Worm (Caenorhabditis elegans) whole organism, young adult: Measurements from ENCODE around the gene C18G1.9.

Experiments
- B0019.2 ChIP-seq: fragments of 200-800 bp; sonication (Bioruptor generic); conservative IDR thresholded peaks from 2 replicates; pipeline ENCODE4 v1.3.6; 2022; ENCODE audit warnings: missing genetic modification reagents, missing genetic modification characterization, missing compliant biosample characterization
- B0336.3 ChIP-seq: fragments of 200-800 bp; sonication (Bioruptor generic); IDR thresholded peaks from 2 replicates; pipeline ENCODE4 v1.3.6; 2022; ENCODE audit warnings: missing genetic modification characterization, missing compliant biosample characterization
- F57A8.1 ChIP-seq: fragments of 200-800 bp; sonication (Bioruptor generic); optimal IDR thresholded peaks from 2 replicates; lab custom pipeline; 2018; ENCODE audit warnings: mild to moderate bottlenecking, missing genetic modification characterization, moderate library complexity, missing compliant biosample characterization
- F57C9.4 ChIP-seq: sonication (generic microtip); optimal IDR thresholded peaks from 2 replicates; lab custom pipeline; 2017; ENCODE audit warnings: mild to moderate bottlenecking, missing genetic modification characterization, missing compliant biosample characterization
- K11D2.4 ChIP-seq: fragments of 200-800 bp; sonication (Bioruptor generic); IDR thresholded peaks from 2 replicates; pipeline ENCODE4 v1.3.6; 2022; ENCODE audit warnings: missing genetic modification reagents, missing genetic modification characterization, missing compliant biosample characterization
- K12H6.12 ChIP-seq: fragments of 200-800 bp; sonication (Bioruptor generic); optimal IDR thresholded peaks from 2 replicates; lab custom pipeline; 2018; ENCODE audit warnings: mild to moderate bottlenecking, missing genetic modification characterization, missing compliant biosample characterization
- Y53G8AR.9 ChIP-seq: fragments of 200-800 bp; sonication (Bioruptor generic); conservative IDR thresholded peaks from 2 replicates; pipeline ENCODE4 v1.3.6; 2022; ENCODE audit warnings: missing genetic modification reagents, missing genetic modification characterization, missing compliant biosample characterization
- Y67H2A.10 ChIP-seq: fragments of 200-800 bp; sonication (Bioruptor generic); conservative IDR thresholded peaks from 2 replicates; pipeline ENCODE4 v1.3.6; 2022; ENCODE audit warnings: missing genetic modification reagents, missing genetic modification characterization, missing compliant biosample characterization
- Y79H2A.3 ChIP-seq: fragments of 200-800 bp; sonication (Bioruptor generic); conservative IDR thresholded peaks from 2 replicates; pipeline ENCODE4 v1.3.6; 2022; ENCODE audit warnings: missing genetic modification reagents, missing genetic modification characterization, missing compliant biosample characterization
- attf-3 ChIP-seq: fragments of 200-800 bp; sonication (Bioruptor generic); conservative IDR thresholded peaks from 2 replicates; pipeline ENCODE4 v1.3.6; 2022; ENCODE audit warnings: missing genetic modification reagents, missing genetic modification characterization, missing compliant biosample characterization
- cebp-1 ChIP-seq, 2 experiments: fragments of 200-800 bp in 1 of 2; sonication (Bioruptor generic) in 1 of 2; sonication (generic microtip) in 1 of 2; IDR thresholded peaks in 1 of 2; optimal IDR thresholded peaks in 1 of 2; 2 replicates each; pipeline versions ENCODE4 v1.3.6 to Lab custom; 2017 to 2022; ENCODE audit warnings: missing compliant biosample characterization in 2 of 2, missing genetic modification characterization in 2 of 2, mild to moderate bottlenecking in 1 of 2, missing genetic modification reagents in 1 of 2, moderate library complexity in 1 of 2
- ceh-40 ChIP-seq: fragments of 200-800 bp; sonication (Bioruptor generic); IDR thresholded peaks from 2 replicates; pipeline ENCODE4 v1.3.6; 2022; ENCODE audit warnings: missing genetic modification characterization, missing compliant biosample characterization
- ceh-79 ChIP-seq: sonication (generic microtip); optimal IDR thresholded peaks from 2 replicates; lab custom pipeline; 2017; ENCODE audit warnings: mild to moderate bottlenecking, missing genetic modification characterization, missing compliant biosample characterization
- dpff-1 ChIP-seq: sonication (generic microtip); optimal IDR thresholded peaks from 2 replicates; lab custom pipeline; 2017; ENCODE audit warnings: mild to moderate bottlenecking, missing genetic modification characterization, missing compliant biosample characterization
- dpl-1 ChIP-seq: fragments of 150-350 bp; optimal IDR thresholded peaks from 2 replicates; lab custom pipeline; 2014; ENCODE audit warnings: missing biosample characterization, missing genetic modification reagents, missing genetic modification characterization
- efl-1 ChIP-seq: fragments of 150-350 bp; optimal IDR thresholded peaks from 2 replicates; lab custom pipeline; 2014; ENCODE audit warnings: missing biosample characterization, missing genetic modification reagents, missing genetic modification characterization
- egl-18 ChIP-seq: fragments of 200-800 bp; sonication (Bioruptor generic); IDR thresholded peaks from 2 replicates; pipeline ENCODE4 v1.3.6; 2022; ENCODE audit warnings: missing genetic modification reagents, missing genetic modification characterization, missing compliant biosample characterization
- him-1 ChIP-seq: sonication (generic microtip); optimal IDR thresholded peaks from 2 replicates; lab custom pipeline; 2016; ENCODE audit warnings: missing genotype, missing genetic modification reagents, missing genetic modification characterization, missing compliant biosample characterization
- hmg-1.2 ChIP-seq: fragments of 200-800 bp; sonication (Bioruptor generic); IDR thresholded peaks from 2 replicates; pipeline ENCODE4 v1.3.6; 2022; ENCODE audit warnings: missing genetic modification reagents, missing genetic modification characterization, missing compliant biosample characterization
- hsf-1 ChIP-seq: fragments of 200-800 bp; sonication (Bioruptor generic); IDR thresholded peaks from 2 replicates; pipeline ENCODE4 v1.3.6; 2022; ENCODE audit warnings: missing genetic modification reagents, missing genetic modification characterization, missing compliant biosample characterization
- let-526 ChIP-seq: fragments of 200-800 bp; sonication (Bioruptor generic); IDR thresholded peaks from 2 replicates; pipeline ENCODE4 v1.3.6; 2022; ENCODE audit warnings: missing genetic modification reagents, missing genetic modification characterization, missing compliant biosample characterization
- lin-26 ChIP-seq: fragments of 200-800 bp; sonication (Bioruptor generic); IDR thresholded peaks from 2 replicates; pipeline ENCODE4 v1.3.6; 2022; ENCODE audit warnings: missing genetic modification reagents, missing genetic modification characterization, missing compliant biosample characterization
- madf-8 ChIP-seq: fragments of 200-800 bp; sonication (Bioruptor generic); conservative IDR thresholded peaks from 2 replicates; pipeline ENCODE4 v1.3.6; 2022; ENCODE audit warnings: missing genetic modification reagents, missing genetic modification characterization, missing compliant biosample characterization
- mcd-1 ChIP-seq: fragments of 200-800 bp; sonication (Bioruptor generic); IDR thresholded peaks from 2 replicates; pipeline ENCODE4 v1.3.6; 2022; ENCODE audit warnings: missing genetic modification reagents, missing genetic modification characterization, missing compliant biosample characterization
- mel-28 ChIP-seq: sonication (generic microtip); optimal IDR thresholded peaks from 2 replicates; lab custom pipeline; 2016; ENCODE audit warnings: borderline replicate concordance, mild to moderate bottlenecking, missing genetic modification characterization, missing compliant biosample characterization
- nhr-90 ChIP-seq: sonication (generic microtip); optimal IDR thresholded peaks from 2 replicates; lab custom pipeline; 2016; ENCODE audit warnings: missing genotype, mild to moderate bottlenecking, missing genetic modification characterization, missing compliant biosample characterization
- pha-4 ChIP-seq: fragments of 150-350 bp; sonication (generic microtip); optimal IDR thresholded peaks from 2 replicates; lab custom pipeline; 2014; ENCODE audit warnings: missing biosample characterization, missing genetic modification reagents, missing genetic modification characterization
- repo-1 ChIP-seq: sonication (generic microtip); optimal IDR thresholded peaks from 2 replicates; lab custom pipeline; 2017; ENCODE audit warnings: mild to moderate bottlenecking, missing genetic modification characterization, missing compliant biosample characterization
- snpc-1.1 ChIP-seq: sonication (generic microtip); optimal IDR thresholded peaks from 2 replicates; lab custom pipeline; 2017; ENCODE audit warnings: missing genetic modification characterization, mild to moderate bottlenecking, missing compliant biosample characterization, antibody characterized with exemption, moderate library complexity, missing genotype, missing genetic modification reagents; ENCODE audit not compliant: insufficient read depth
- snpc-4 ChIP-seq, 5 experiments: fragments of 150-350 bp in 1 of 5; sonication (generic microtip) in 4 of 5; optimal IDR thresholded peaks; 2 replicates each; lab custom pipeline; 2014 to 2018; ENCODE audit warnings: missing genetic modification characterization in 5 of 5, missing biosample characterization in 3 of 5, antibody characterized with exemption in 2 of 5, mild to moderate bottlenecking in 2 of 5, missing compliant biosample characterization in 2 of 5, missing genotype in 2 of 5, moderate library complexity in 2 of 5, missing genetic modification reagents in 1 of 5
- zfh-2 ChIP-seq: fragments of 200-800 bp; sonication (Bioruptor generic); conservative IDR thresholded peaks from 2 replicates; pipeline ENCODE4 v1.3.6; 2022; ENCODE audit warnings: missing genetic modification reagents, missing genetic modification characterization, missing compliant biosample characterization
- ztf-18 ChIP-seq: sonication (generic microtip); optimal IDR thresholded peaks from 2 replicates; lab custom pipeline; 2016; ENCODE audit warnings: missing genotype, mild to moderate bottlenecking, missing genetic modification characterization, missing compliant biosample characterization
- ztf-22 ChIP-seq: fragments of 200-800 bp; sonication (Bioruptor generic); optimal IDR thresholded peaks from 2 replicates; lab custom pipeline; 2018; ENCODE audit warnings: mild to moderate bottlenecking, missing genetic modification characterization, moderate library complexity, missing compliant biosample characterization
- ztf-25 ChIP-seq: fragments of 200-800 bp; sonication (Bioruptor generic); IDR thresholded peaks from 2 replicates; pipeline ENCODE4 v1.3.6; 2022; ENCODE audit warnings: missing genetic modification reagents, missing genetic modification characterization, missing compliant biosample characterization
- ztf-28 ChIP-seq: fragments of 200-800 bp; sonication (Bioruptor generic); IDR thresholded peaks from 2 replicates; pipeline ENCODE4 v1.3.6; 2022; ENCODE audit warnings: missing genetic modification reagents, missing genetic modification characterization, missing compliant biosample characterization

Gene C18G1.9

DNA sequence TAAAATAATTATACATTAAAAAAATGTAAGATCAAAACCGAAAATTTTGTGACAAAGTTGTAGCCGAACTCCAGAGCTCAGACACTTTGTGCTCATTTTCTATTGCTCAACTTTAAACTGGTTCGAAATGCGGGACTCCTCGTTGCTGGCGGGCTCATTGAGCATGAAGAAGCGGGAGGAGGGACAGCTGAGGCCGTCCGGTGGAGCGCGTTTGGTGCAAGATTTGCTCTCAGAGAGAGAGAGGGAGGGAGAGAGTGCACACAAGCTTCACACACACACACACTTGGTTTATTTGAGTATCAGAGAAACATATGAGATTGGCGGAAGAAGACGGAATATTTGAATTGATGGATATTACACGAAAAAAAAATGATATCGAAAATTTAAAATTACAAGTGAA is 41.1 kb upstream of the C18G1.9 start (continued):
- no peak for TF ChIP-seq attf-3
- peak; percentile 5 for TF ChIP-seq dpl-1 (GFP tag; lab: Kevin White, UChicago)
- no peak for TF ChIP-seq Y67H2A.10
- TF ChIP-seq him-1 (tag; lab: Kevin White, UChicago), result no peak
- no peak for TF ChIP-seq ztf-25 (GFP tag; lab: Robert Waterston, UW)
- no peak for TF ChIP-seq lin-26 (GFP tag; lab: Robert Waterston, UW)
- no peak for TF ChIP-seq ztf-28 (GFP tag; lab: Robert Waterston, UW)
- 0 out of 2 replicates have a peak, but pooled peaks have one; percentile 21 for TF ChIP-seq madf-8 (GFP tag; lab: Robert Waterston, UW)
- TF ChIP-seq efl-1 (GFP tag; lab: Kevin White, UChicago), result no peak
- TF ChIP-seq dpff-1 (tag; lab: Kevin White, UChicago), result no peak
- TF ChIP-seq hsf-1 (GFP tag; lab: Robert Waterston, UW), result no peak
- no peak for TF ChIP-seq Y53G8AR.9 (GFP tag; lab: Robert Waterston, UW)
- no peak for TF ChIP-seq nhr-90 (tag; lab: Kevin White, UChicago)
- TF ChIP-seq snpc-4 (GFP tag; optimal IDR thresholded peaks at IDR 0.05; lab: Kevin White, UChicago), result no peak
- no peak for TF ChIP-seq snpc-4 (tag; optimal IDR thresholded peaks at IDR 0.05; lab: Kevin White, UChicago)
- no peak for TF ChIP-seq B0019.2 (GFP tag; lab: Robert Waterston, UW)
- TF ChIP-seq K12H6.12, result no peak
- no peak for TF ChIP-seq repo-1 (tag; lab: Kevin White, UChicago)
- no peak for TF ChIP-seq K11D2.4 (GFP tag; lab: Robert Waterston, UW)
- no peak for TF ChIP-seq F57A8.1
- TF ChIP-seq F57C9.4 (tag; lab: Kevin White, UChicago), result no peak
- no peak for TF ChIP-seq ztf-22 (GFP tag; lab: Kevin White, UChicago)
- TF ChIP-seq ceh-40 (GFP tag; lab: Robert Waterston, UW), result no peak
- peak; percentile 89 for TF ChIP-seq zfh-2 (GFP tag; lab: Robert Waterston, UW)
- TF ChIP-seq cebp-1 (GFP tag; IDR thresholded peaks at IDR 0.05; lab: Robert Waterston, UW), result no peak
- TF ChIP-seq cebp-1 (tag; optimal IDR thresholded peaks at IDR 0.05; lab: Kevin White, UChicago), result peak; percentile 3
- no peak for TF ChIP-seq B0336.3 (GFP tag; lab: Robert Waterston, UW)
- no peak for TF ChIP-seq egl-18
- TF ChIP-seq, all 124 proteins: peak for 10

DNA sequence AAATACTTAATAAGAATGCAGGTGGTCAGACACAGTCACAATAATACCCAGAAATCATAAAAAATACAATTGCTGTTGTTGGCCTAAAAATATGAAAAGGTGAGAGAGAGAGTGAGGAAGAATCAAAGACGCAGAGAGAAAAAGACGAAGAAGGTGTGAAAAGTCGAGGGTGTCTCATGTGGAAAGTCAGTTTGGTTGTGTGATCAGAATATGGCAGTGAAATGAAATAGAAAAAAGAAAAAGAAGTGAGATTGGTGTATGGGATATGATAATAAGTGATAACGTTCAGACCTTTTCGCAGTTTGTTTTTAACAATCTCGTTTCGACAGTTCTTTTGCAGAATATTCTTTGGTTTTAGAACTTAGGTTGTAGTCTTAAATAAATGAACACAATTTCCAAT is 37.3 kb upstream of the C18G1.9 start:
- TF ChIP-seq pha-4 (no peak), snpc-1.1 (tag; lab: Kevin White, UChicago) (no peak), Y79H2A.3 (GFP tag; lab: Robert Waterston, UW) (no peak), let-526 (GFP tag; lab: Robert Waterston, UW) (no peak), mcd-1 (no peak), hmg-1.2 (GFP tag; lab: Robert Waterston, UW) (peak; percentile 28; the same call in 1 of the 2 replicates), ceh-79 (tag; lab: Kevin White, UChicago) (no peak), mel-28 (tag; lab: Kevin White, UChicago) (no peak), ztf-18 (tag; lab: Kevin White, UChicago) (no peak)
- TF ChIP-seq, all 124 proteins: peak for 1

DNA sequence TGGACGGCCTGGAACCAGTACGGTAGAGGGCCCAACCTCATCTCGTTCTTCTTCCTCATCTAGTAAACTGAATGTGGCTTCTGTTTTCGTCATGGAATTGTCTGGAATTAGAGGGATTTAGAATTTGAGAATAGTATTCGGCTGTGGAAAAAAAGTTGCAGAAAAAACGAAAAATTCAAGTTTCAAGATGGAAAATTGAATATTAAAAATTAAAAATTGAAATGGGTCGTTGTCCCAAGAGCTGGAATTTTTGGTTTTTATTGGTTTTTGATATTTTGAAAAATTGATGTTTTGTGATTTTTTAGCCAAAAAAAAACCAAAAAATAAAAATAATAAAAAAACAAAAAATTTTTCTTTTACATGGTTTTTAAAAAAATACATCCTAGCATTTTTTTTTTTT is 36.3 kb upstream of the C18G1.9 start, which contains the start of gene R02F11.3:
Gene R02F11.3 (minus strand): TSS at position 101 of the 400 bp plus-strand sequence.
- TF ChIP-seq lin-26 (GFP tag; lab: Robert Waterston, UW), result no peak
